Fruit fly (Drosophila melanogaster) whole organism, embryonic: ENCODE data around the gene alpha-Est3.

Experiments
- CG15696 ChIP-seq: fragments of 200-800 bp; sonication (Bioruptor generic); optimal IDR thresholded peaks from 2 replicates; lab custom pipeline; 2019; ENCODE audit warnings: missing biosample characterization, mild to moderate bottlenecking, missing genetic modification characterization, moderate library complexity
- CG6854 ChIP-seq: fragments of 200-800 bp; sonication (Bioruptor generic); optimal IDR thresholded peaks from 3 replicates; lab custom pipeline; 2017; ENCODE audit warnings: missing biosample characterization, mild to moderate bottlenecking, missing genetic modification characterization
- CG8281 ChIP-seq: fragments of 200-800 bp; sonication (Bioruptor generic); optimal IDR thresholded peaks from 2 replicates; lab custom pipeline; 2018; ENCODE audit warnings: missing biosample characterization, mild to moderate bottlenecking, missing genetic modification characterization, moderate library complexity
- Sry-β ChIP-seq: fragments of 200-800 bp; sonication (Bioruptor generic); optimal IDR thresholded peaks from 2 replicates; lab custom pipeline; 2018; ENCODE audit warnings: missing biosample characterization, mild to moderate bottlenecking, missing genetic modification characterization, moderate library complexity
- fu2 ChIP-seq: fragments of 200-800 bp; sonication (Bioruptor generic); optimal IDR thresholded peaks from 2 replicates; lab custom pipeline; 2016; ENCODE audit warnings: missing biosample characterization, missing genetic modification characterization
- pum ChIP-seq: fragments of 200-800 bp; sonication (Bioruptor generic); optimal IDR thresholded peaks from 2 replicates; lab custom pipeline; 2016; ENCODE audit warnings: missing biosample characterization, missing genetic modification characterization

dm6 chr3R:7524160-7524559 is 17.3 kb downstream of the alpha-Est3 start:
- TF ChIP-seq fu2 (GFP tag; lab: Kevin White, UChicago) (no peak), CG15696 (tag; lab: Kevin White, UChicago) (no peak), Sry-β (GFP tag; lab: Kevin White, UChicago) (no peak), CG8281 (tag; lab: Kevin White, UChicago) (no peak), pum (GFP tag; lab: Kevin White, UChicago) (no peak), CG6854 (no peak)
